Fruit fly (Drosophila melanogaster): ENCODE measurements around the gene CG42834.

CG42834 gene

dm6 chr3R:17385329-17386019, 33.1 kb upstream of the CG42834 start (continued):
- peak; percentile 53; the same call in 2 of the 3 replicates for TF ChIP-seq CG11695 (GFP tag; IDR thresholded peaks at IDR 0.05)
- TF ChIP-seq CTCF (GFP tag; optimal IDR thresholded peaks at IDR 0.05) = no peak
- TF ChIP-seq CG3407 (GFP tag; optimal IDR thresholded peaks at IDR 0.05) = no peak
- peak in 1 of 2 experiments; percentile 56 for TF ChIP-seq Eip74EF (GFP tag; optimal IDR thresholded peaks at IDR 0.05)
- no peak for TF ChIP-seq CG11723 (GFP tag; optimal IDR thresholded peaks at IDR 0.05)
- peak; percentile 49; the same call in 1 of the 3 replicates for TF ChIP-seq CG17361 (GFP tag; IDR thresholded peaks at IDR 0.05)
- TF ChIP-seq ro (GFP tag; IDR thresholded peaks at IDR 0.05) = no peak
- TF ChIP-seq CG17328 (GFP tag; IDR thresholded peaks at IDR 0.05) = peak; percentile 7; the same call in 1 of the 2 replicates
- TF ChIP-seq Bteb2 (GFP tag; optimal IDR thresholded peaks at IDR 0.05) = peak; percentile 60
- peak; percentile 30 for TF ChIP-seq Scr (GFP tag; IDR thresholded peaks at IDR 0.05; ENCODE audit: partially characterized antibody)
- TF ChIP-seq dati (GFP tag; IDR thresholded peaks at IDR 0.05) = no peak; the same call in 1 of the 2 replicates
- TF ChIP-seq E2f1 (GFP tag; IDR thresholded peaks at IDR 0.05) = 0 out of 2 replicates have a peak, but pooled peaks have one; percentile 18
- TF ChIP-seq Gug (GFP tag; IDR thresholded peaks at IDR 0.05) = no peak; the same call in 3 of the 4 replicates
- TF ChIP-seq CG16813 (GFP tag; IDR thresholded peaks at IDR 0.05; ENCODE audit: partially characterized antibody) = peak; percentile 8; the same call in 1 of the 3 replicates
- TF ChIP-seq mam (GFP tag; optimal IDR thresholded peaks at IDR 0.05) = peak; percentile 84
- TF ChIP-seq CG6683 (GFP tag; optimal IDR thresholded peaks at IDR 0.05) = no peak
- no peak for TF ChIP-seq CG1832 (GFP tag; optimal IDR thresholded peaks at IDR 0.05)
- peak; percentile 44 for TF ChIP-seq Camta (GFP tag; optimal IDR thresholded peaks at IDR 0.05)
- peak; percentile 34 to 81 for TF ChIP-seq Pdp1 (GFP tag; optimal IDR thresholded peaks at IDR 0.05)
- TF ChIP-seq seq (GFP tag; IDR thresholded peaks at IDR 0.05) = peak; percentile 68
- TF ChIP-seq tup (GFP tag; optimal IDR thresholded peaks at IDR 0.05) = peak; percentile 63
- TF ChIP-seq BtbVII (GFP tag; optimal IDR thresholded peaks at IDR 0.05) = peak; percentile 31
- peak; percentile 26 for TF ChIP-seq twi (tag; optimal IDR thresholded peaks at IDR 0.05)
- no peak for TF ChIP-seq CG6175 (GFP tag; IDR thresholded peaks at IDR 0.05)
- peak; percentile 51 for TF ChIP-seq trem (tag; optimal IDR thresholded peaks at IDR 0.05)
- peak; percentile 47 for TF ChIP-seq CG3995 (GFP tag; optimal IDR thresholded peaks at IDR 0.05)
- TF ChIP-seq CG10267 (tag; optimal IDR thresholded peaks at IDR 0.05) = peak; percentile 98
- TF ChIP-seq NC2β (GFP tag; optimal IDR thresholded peaks at IDR 0.05) = peak; percentile 31
- peak; percentile 96 for TF ChIP-seq Med (GFP tag)
- TF ChIP-seq Awh (GFP tag; IDR thresholded peaks at IDR 0.05) = no peak
- TF ChIP-seq jigr1 (GFP tag; IDR thresholded peaks at IDR 0.05) = 0 out of 3 replicates have a peak, but pooled peaks have one; percentile 11
- TF ChIP-seq CG4282 (GFP tag; optimal IDR thresholded peaks at IDR 0.05) = peak; percentile 66
- peak; percentile 76 for TF ChIP-seq Xbp1 (GFP tag; optimal IDR thresholded peaks at IDR 0.05)
- peak; percentile 53 for TF ChIP-seq gro (GFP tag; optimal IDR thresholded peaks at IDR 0.05)
- TF ChIP-seq dmrt99B (tag; optimal IDR thresholded peaks at IDR 0.05) = peak; percentile 61
- TF ChIP-seq cg (GFP tag; optimal IDR thresholded peaks at IDR 0.05) = no peak
- peak; percentile 64 for TF ChIP-seq CG14710 (tag; optimal IDR thresholded peaks at IDR 0.05)
- peak in 1 of 2 experiments; percentile 33 for TF ChIP-seq bsh (GFP tag; optimal IDR thresholded peaks at IDR 0.05)
- TF ChIP-seq HmgZ (tag; optimal IDR thresholded peaks at IDR 0.05) = peak; percentile 65
- peak; percentile 71 for TF ChIP-seq CG3281 (GFP tag; optimal IDR thresholded peaks at IDR 0.05)
- peak; percentile 65 for TF ChIP-seq Mes4 (GFP tag; optimal IDR thresholded peaks at IDR 0.05)
- no peak for TF ChIP-seq CG2889 (GFP tag; IDR thresholded peaks at IDR 0.05)
- TF ChIP-seq ara (GFP tag; IDR thresholded peaks at IDR 0.05) = peak; percentile 40; the same call in 1 of the 2 replicates
- peak; percentile 66 for TF ChIP-seq CG14014 (GFP tag; IDR thresholded peaks at IDR 0.05)
- TF ChIP-seq Nf-YB (GFP tag; optimal IDR thresholded peaks at IDR 0.05) = no peak
- TF ChIP-seq CG7963 (GFP tag; IDR thresholded peaks at IDR 0.05; ENCODE audit: partially characterized antibody) = no peak
- peak; percentile 15 for TF ChIP-seq CG4820 (GFP tag; optimal IDR thresholded peaks at IDR 0.05)
- peak; percentile 57 for TF ChIP-seq pb (GFP tag; optimal IDR thresholded peaks at IDR 0.05)
- TF ChIP-seq ssp (GFP tag; IDR thresholded peaks at IDR 0.05) = peak; percentile 57; the same call in 1 of the 2 replicates
